Worm (Caenorhabditis elegans): ENCODE measurements around the gene H06H21.8.

H06H21.8 gene

ce11 chrIV:4802494-4802893 is 18.4 kb downstream of the H06H21.8 start, which contains the start of gene dpf-7:
Gene dpf-7 (minus strand): TSS chrIV:4802594.
- TF ChIP-seq die-1 (tag; optimal IDR thresholded peaks at IDR 0.05): no peak
- no peak for TF ChIP-seq B0261.1 (tag; optimal IDR thresholded peaks at IDR 0.05)
- no peak for TF ChIP-seq zim-3 (tag; optimal IDR thresholded peaks at IDR 0.05)
- no peak for TF ChIP-seq mes-4 (tag; optimal IDR thresholded peaks at IDR 0.05)
- no peak for TF ChIP-seq rec-8 (tag; optimal IDR thresholded peaks at IDR 0.05)
- no peak for TF ChIP-seq unc-130 (GFP tag; optimal IDR thresholded peaks at IDR 0.05)
- TF ChIP-seq snpc-3.4 (tag; optimal IDR thresholded peaks at IDR 0.05): no peak
- no peak for TF ChIP-seq zfh-2 (GFP tag; conservative IDR thresholded peaks at IDR 0.05)
- TF ChIP-seq mxl-1 (tag; optimal IDR thresholded peaks at IDR 0.05): no peak
- no peak for TF ChIP-seq ceh-58 (GFP tag; IDR thresholded peaks at IDR 0.05)
- no peak for TF ChIP-seq ceh-79 (tag; optimal IDR thresholded peaks at IDR 0.05)
- TF ChIP-seq nhr-27 (tag; optimal IDR thresholded peaks at IDR 0.05): no peak
- no peak for TF ChIP-seq mcd-1 (GFP tag; IDR thresholded peaks at IDR 0.05)
- TF ChIP-seq mel-28 (tag; optimal IDR thresholded peaks at IDR 0.05; ENCODE audit: borderline replicate concordance): no peak
- no peak for TF ChIP-seq nhr-90 (tag; optimal IDR thresholded peaks at IDR 0.05)

ce11 chrIV:4799114-4799513 is 21.8 kb downstream of the H06H21.8 start, which contains the start of gene eor-1:
Gene eor-1 (minus strand): TSS chrIV:4799178.
- no peak for TF ChIP-seq Y53G8AR.9 (GFP tag; conservative IDR thresholded peaks at IDR 0.05)
- TF ChIP-seq hlh-26 (GFP tag; conservative IDR thresholded peaks at IDR 0.05): no peak
- no peak for TF ChIP-seq ama-1 (optimal IDR thresholded peaks at IDR 0.05)
- peak in 1 of 2 experiments; percentile 44 for TF ChIP-seq ama-1 (GFP tag; optimal IDR thresholded peaks at IDR 0.05)
- TF ChIP-seq gei-17 (GFP tag; optimal IDR thresholded peaks at IDR 0.05): no peak
- no peak for TF ChIP-seq rec-8 (tag; optimal IDR thresholded peaks at IDR 0.05)
- TF ChIP-seq attf-5 (GFP tag; optimal IDR thresholded peaks at IDR 0.05): peak; percentile 40
- TF ChIP-seq lin-40 (tag; optimal IDR thresholded peaks at IDR 0.05): peak; percentile 3
- TF ChIP-seq snpc-4 (GFP tag; optimal IDR thresholded peaks at IDR 0.05): peak; percentile 15
- TF ChIP-seq snpc-4 (tag; optimal IDR thresholded peaks at IDR 0.05): peak in 2 of 4 experiments; percentile 6 to 58
- TF ChIP-seq F22D6.2 (tag; optimal IDR thresholded peaks at IDR 0.05): no peak
- peak; percentile 79 for TF ChIP-seq mcd-1 (GFP tag; IDR thresholded peaks at IDR 0.05)
- TF ChIP-seq snpc-3.4 (tag; optimal IDR thresholded peaks at IDR 0.05): peak; percentile 27

- TF ChIP-seq hmg-1.2 (GFP tag; IDR thresholded peaks at IDR 0.05) (0 out of 2 replicates have a peak, but pooled peaks have one; percentile 9), T07F8.4 (tag; optimal IDR thresholded peaks at IDR 0.05) (no peak)
Measured at ce11 chrIV:4795111-4795510, 25.8 kb downstream of the H06H21.8 start.

ce11 chrIV:4789445-4789844 is 31.5 kb downstream of the H06H21.8 start, which contains the start of gene R11E3.1:
Gene R11E3.1 (plus strand): TSS chrIV:4789745.
- no peak for TF ChIP-seq lsl-1 (GFP tag; optimal IDR thresholded peaks at IDR 0.05)
- TF ChIP-seq bed-2 (GFP tag; IDR thresholded peaks at IDR 0.05): no peak
- no peak for TF ChIP-seq snpc-1.3 (tag; optimal IDR thresholded peaks at IDR 0.05; ENCODE audit: insufficient read depth)

- no peak for TF ChIP-seq F33H1.4 (GFP tag; IDR thresholded peaks at IDR 0.05)
- TF ChIP-seq nfya-1 (tag; optimal IDR thresholded peaks at IDR 0.05; ENCODE audit: borderline replicate concordance, insufficient read depth): no peak
- TF ChIP-seq pha-4 (tag; optimal IDR thresholded peaks at IDR 0.05): peak; percentile 56
- TF ChIP-seq zim-3 (tag; optimal IDR thresholded peaks at IDR 0.05): no peak
- no peak for TF ChIP-seq ceh-27 (GFP tag; optimal IDR thresholded peaks at IDR 0.05)
- no peak for TF ChIP-seq athp-1 (tag; optimal IDR thresholded peaks at IDR 0.05)
- TF ChIP-seq B0035.1 (tag; optimal IDR thresholded peaks at IDR 0.05): no peak
- no peak for TF ChIP-seq K12H6.12 (tag; optimal IDR thresholded peaks at IDR 0.05)
- TF ChIP-seq F39B2.1 (GFP tag; IDR thresholded peaks at IDR 0.05): no peak
- no peak for TF ChIP-seq pbrm-1 (GFP tag; IDR thresholded peaks at IDR 0.05)
- peak; percentile 45; the same call in 1 of the 2 replicates for TF ChIP-seq hmg-1.2 (GFP tag; IDR thresholded peaks at IDR 0.05)
- no peak for TF ChIP-seq ccch-3 (GFP tag; optimal IDR thresholded peaks at IDR 0.05)
- TF ChIP-seq attf-5 (GFP tag; optimal IDR thresholded peaks at IDR 0.05): peak; percentile 38
- no peak for TF ChIP-seq nhr-90 (tag; optimal IDR thresholded peaks at IDR 0.05)
- no peak for TF ChIP-seq fkh-3 (tag; optimal IDR thresholded peaks at IDR 0.05)
- no peak for TF ChIP-seq F10E7.11 (tag; optimal IDR thresholded peaks at IDR 0.05)
- no peak for TF ChIP-seq B0261.1 (tag; optimal IDR thresholded peaks at IDR 0.05)
- TF ChIP-seq ztf-18 (tag; optimal IDR thresholded peaks at IDR 0.05): no peak
Measured at ce11 chrIV:4788332-4788731, 32.6 kb downstream of the H06H21.8 start, which contains the start of gene nhr-104. Gene nhr-104 (minus strand): TSS chrIV:4788692.

Data from whole organism, young adult.